Worm (Caenorhabditis elegans): Measurements from ENCODE around the gene wbp-2.

Gene wbp-2

DNA sequence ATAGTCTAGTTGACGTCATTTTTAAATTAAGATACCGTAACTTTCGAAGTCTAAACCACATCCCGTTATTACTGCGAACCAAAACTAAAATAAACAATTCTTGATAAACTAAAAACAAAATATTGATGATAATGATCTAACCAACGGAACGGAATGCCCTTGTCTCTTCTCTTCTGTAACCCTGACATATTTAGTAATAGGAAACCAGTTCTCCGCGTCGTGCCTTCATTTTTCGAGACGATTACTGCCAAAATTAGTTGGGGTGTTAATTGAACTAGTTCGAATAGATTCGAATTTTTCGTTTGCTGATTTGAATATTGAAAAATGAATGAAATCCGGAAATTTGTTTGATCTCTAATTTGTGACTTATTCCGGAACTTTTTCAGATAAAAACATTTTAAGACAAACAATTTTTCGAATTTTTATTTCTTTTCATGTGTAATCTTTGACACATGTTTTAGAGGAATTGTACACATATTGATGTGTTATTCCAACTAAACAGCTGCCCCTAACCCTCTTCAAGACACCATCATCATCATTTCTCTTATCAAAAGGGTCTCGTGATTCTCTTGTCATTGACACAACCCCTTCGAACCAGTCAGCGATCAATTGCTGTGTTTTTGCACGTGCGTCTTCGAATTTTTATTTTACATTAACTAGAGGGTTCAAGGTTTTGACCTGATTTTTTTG, 45.8 kb upstream of the wbp-2 start (continued):
- TF ChIP-seq ceh-27 (GFP tag; optimal IDR thresholded peaks at IDR 0.05) (peak; percentile 8), ama-1 (optimal IDR thresholded peaks at IDR 0.05) (peak; percentile 42), ama-1 (GFP tag; optimal IDR thresholded peaks at IDR 0.05) (no peak), C06A6.2 (GFP tag; conservative IDR thresholded peaks at IDR 0.05) (0 out of 2 replicates have a peak, but pooled peaks have one; percentile 26), dox-1 (GFP tag; IDR thresholded peaks at IDR 0.05) (0 out of 2 replicates have a peak, but pooled peaks have one; percentile 33), ets-4 (GFP tag; optimal IDR thresholded peaks at IDR 0.05) (peak; percentile 39), lin-54 (GFP tag; optimal IDR thresholded peaks at IDR 0.05) (peak; percentile 44), nfyb-1 (GFP tag; IDR thresholded peaks at IDR 0.05) (peak; percentile 82), atf-7 (tag; optimal IDR thresholded peaks at IDR 0.05) (peak; percentile 79), lsl-1 (GFP tag; optimal IDR thresholded peaks at IDR 0.05) (no peak), nfya-1 (tag; optimal IDR thresholded peaks at IDR 0.05; ENCODE audit: borderline replicate concordance, insufficient read depth) (no peak), cebp-2 (GFP tag; IDR thresholded peaks at IDR 0.05) (no peak), lin-40 (tag; optimal IDR thresholded peaks at IDR 0.05) (peak; percentile 42), let-607 (tag; optimal IDR thresholded peaks at IDR 0.05) (peak in 1 of 2 experiments; percentile 73), F57C9.4 (tag; optimal IDR thresholded peaks at IDR 0.05) (no peak), tbp1 (GFP tag; optimal IDR thresholded peaks at IDR 0.05) (peak; percentile 12), B0336.3 (GFP tag; IDR thresholded peaks at IDR 0.05) (peak; percentile 73; the same call in 1 of the 2 replicates), somi-1 (GFP tag; optimal IDR thresholded peaks at IDR 0.05) (peak; percentile 68), ceh-79 (tag; optimal IDR thresholded peaks at IDR 0.05) (no peak), madf-6 (GFP tag; IDR thresholded peaks at IDR 0.05) (no peak), nhr-80 (tag; optimal IDR thresholded peaks at IDR 0.05) (peak; percentile 67), chd-7 (tag; optimal IDR thresholded peaks at IDR 0.05) (peak; percentile 60), gei-17 (GFP tag; optimal IDR thresholded peaks at IDR 0.05) (no peak), snpc-4 (GFP tag; optimal IDR thresholded peaks at IDR 0.05) (no peak), snpc-4 (tag; optimal IDR thresholded peaks at IDR 0.05) (peak in 3 of 4 experiments; percentile 16 to 40 (median 23)), xnd-1 (tag; optimal IDR thresholded peaks at IDR 0.05) (no peak), lag-1 (GFP tag; IDR thresholded peaks at IDR 0.05) (no peak), Y56A3A.18 (GFP tag; IDR thresholded peaks at IDR 0.05) (0 out of 2 replicates have a peak, but pooled peaks have one; percentile 34), Y53G8AR.9 (GFP tag; conservative IDR thresholded peaks at IDR 0.05) (peak; percentile 21; the same call in 1 of the 2 replicates), cebp-1 (GFP tag; IDR thresholded peaks at IDR 0.05) (peak; percentile 47; the same call in 1 of the 2 replicates), cebp-1 (tag; optimal IDR thresholded peaks at IDR 0.05) (peak; percentile 76), ceh-100 (GFP tag; IDR thresholded peaks at IDR 0.05) (no peak), tlf-1 (GFP tag; optimal IDR thresholded peaks at IDR 0.05) (peak; percentile 41), attf-5 (GFP tag; optimal IDR thresholded peaks at IDR 0.05) (peak; percentile 54), ceh-40 (GFP tag; IDR thresholded peaks at IDR 0.05) (no peak), nhr-90 (tag; optimal IDR thresholded peaks at IDR 0.05) (peak; percentile 40), madf-10 (tag; optimal IDR thresholded peaks at IDR 0.05) (peak; percentile 30)

- TF ChIP-seq lin-26 (GFP tag; IDR thresholded peaks at IDR 0.05) (peak; percentile 68), K11D2.4 (GFP tag; IDR thresholded peaks at IDR 0.05) (0 out of 2 replicates have a peak, but pooled peaks have one; percentile 19), die-1 (tag; optimal IDR thresholded peaks at IDR 0.05) (no peak), mxl-1 (tag; optimal IDR thresholded peaks at IDR 0.05) (no peak), ZK185.1 (tag; optimal IDR thresholded peaks at IDR 0.05; ENCODE audit: poor library complexity, severe bottlenecking) (peak; percentile 19), Y56A3A.18 (GFP tag; IDR thresholded peaks at IDR 0.05) (peak; percentile 38; the same call in 1 of the 2 replicates), unc-62 (GFP tag; optimal IDR thresholded peaks at IDR 0.05) (no peak), somi-1 (GFP tag; optimal IDR thresholded peaks at IDR 0.05) (no peak), madf-10 (tag; optimal IDR thresholded peaks at IDR 0.05) (peak; percentile 64), nhr-80 (tag; optimal IDR thresholded peaks at IDR 0.05) (peak; percentile 11), hlh-26 (GFP tag; conservative IDR thresholded peaks at IDR 0.05) (no peak), zfh-2 (GFP tag; conservative IDR thresholded peaks at IDR 0.05) (0 out of 2 replicates have a peak, but pooled peaks have one; percentile 43), nfyb-1 (GFP tag; IDR thresholded peaks at IDR 0.05) (0 out of 2 replicates have a peak, but pooled peaks have one; percentile 3), D2030.7 (GFP tag; IDR thresholded peaks at IDR 0.05) (no peak)
Observed at ce11 chrII:9284358-9285170, 45.0 kb upstream of the wbp-2 start.

Data from whole organism, young adult.